Worm (Caenorhabditis elegans): ENCODE data around the gene srx-118.

ce11 chrII:12489903-12490302 is 35.7 kb upstream of the srx-118 start, which contains the start of gene T21B4.15:
- no peak for TF ChIP-seq ama-1 (optimal IDR thresholded peaks at IDR 0.05)
- no peak for TF ChIP-seq ama-1 (GFP tag; optimal IDR thresholded peaks at IDR 0.05)
- TF ChIP-seq madf-10 (tag; optimal IDR thresholded peaks at IDR 0.05): no peak
- no peak for TF ChIP-seq dpff-1 (tag; optimal IDR thresholded peaks at IDR 0.05)
- TF ChIP-seq ceh-100 (GFP tag; IDR thresholded peaks at IDR 0.05): no peak
- no peak for TF ChIP-seq hmg-20 (GFP tag; IDR thresholded peaks at IDR 0.05)
- TF ChIP-seq nhr-179 (tag; optimal IDR thresholded peaks at IDR 0.05): no peak
- no peak for TF ChIP-seq madf-3 (GFP tag; IDR thresholded peaks at IDR 0.05)
- no peak for TF ChIP-seq bed-2 (GFP tag; IDR thresholded peaks at IDR 0.05)
